Worm (Caenorhabditis elegans): ENCODE data around the gene cln-3.3.

ce11 chrV:8732934-8733333, 50.1 kb downstream of the cln-3.3 start, which contains the start of gene ZC196.4:
- TF ChIP-seq sea-2 (GFP tag; optimal IDR thresholded peaks at IDR 0.05) = no peak
- TF ChIP-seq nhr-237 (tag; optimal IDR thresholded peaks at IDR 0.05) = no peak
- TF ChIP-seq snpc-4 (tag; optimal IDR thresholded peaks at IDR 0.05) = no peak
- no peak for TF ChIP-seq nhr-25 (tag; optimal IDR thresholded peaks at IDR 0.05)
- TF ChIP-seq unc-39 (tag; optimal IDR thresholded peaks at IDR 0.05) = no peak
- TF ChIP-seq eor-1 (tag; optimal IDR thresholded peaks at IDR 0.05) = no peak
- no peak for TF ChIP-seq nfya-1 (tag; optimal IDR thresholded peaks at IDR 0.05; ENCODE audit: insufficient read depth)
- TF ChIP-seq nhr-12 (tag; optimal IDR thresholded peaks at IDR 0.05) = no peak
- no peak for TF ChIP-seq fkh-10 (GFP tag; optimal IDR thresholded peaks at IDR 0.05)
- TF ChIP-seq daf-12 (tag; optimal IDR thresholded peaks at IDR 0.05) = no peak
- TF ChIP-seq egl-5 (tag; optimal IDR thresholded peaks at IDR 0.05) = no peak
- no peak for TF ChIP-seq skn-1 (tag; optimal IDR thresholded peaks at IDR 0.05)
- TF ChIP-seq nhr-23 (tag; optimal IDR thresholded peaks at IDR 0.05) = no peak

Measured in whole organism, L3 larva.